Worm (Caenorhabditis elegans) whole organism, L2 larva: ENCODE results near the gene wsp-1.

Experiments used
- C34F6.9 ChIP-seq: fragments of 150-350 bp; optimal IDR thresholded peaks from 2 replicates; lab custom pipeline; 2014; ENCODE audit warnings: missing biosample characterization, missing genetic modification characterization
- F13H6.1 ChIP-seq: sonication (generic microtip); optimal IDR thresholded peaks from 2 replicates; lab custom pipeline; 2016; ENCODE audit warnings: missing genetic modification characterization, missing compliant biosample characterization
- Y55F3AM.14 ChIP-seq: fragments of 200-800 bp; sonication (Bioruptor generic); optimal IDR thresholded peaks from 2 replicates; lab custom pipeline; 2018; ENCODE audit warnings: mild to moderate bottlenecking, missing genetic modification characterization, missing compliant biosample characterization
- ZK546.5 ChIP-seq: sonication (generic microtip); optimal IDR thresholded peaks from 2 replicates; lab custom pipeline; 2017; ENCODE audit warnings: missing biosample characterization, missing genetic modification characterization
- aly-2 ChIP-seq: fragments of 150-350 bp; optimal IDR thresholded peaks from 2 replicates; lab custom pipeline; 2014; ENCODE audit warnings: missing biosample characterization, missing genetic modification characterization
- ama-1 ChIP-seq: fragments of 150-350 bp; optimal IDR thresholded peaks from 2 replicates; lab custom pipeline; 2018; ENCODE audit warnings: inconsistent platforms
- blmp-1 ChIP-seq: sonication (generic microtip); optimal IDR thresholded peaks from 2 replicates; lab custom pipeline; 2017; ENCODE audit warnings: missing genetic modification characterization, mild to moderate bottlenecking, missing compliant biosample characterization, antibody characterized with exemption, moderate library complexity; ENCODE audit not compliant: insufficient read depth
- ceh-16 ChIP-seq: fragments of 150-350 bp; optimal IDR thresholded peaks from 2 replicates; lab custom pipeline; 2014; ENCODE audit warnings: missing biosample characterization, missing genetic modification characterization
- crh-2 ChIP-seq: sonication (generic microtip); optimal IDR thresholded peaks from 2 replicates; lab custom pipeline; 2017; ENCODE audit warnings: missing biosample characterization, missing genetic modification characterization
- dmd-4 ChIP-seq: sonication (generic microtip); optimal IDR thresholded peaks from 2 replicates; lab custom pipeline; 2017; ENCODE audit warnings: missing biosample characterization, missing genetic modification characterization
- egl-27 ChIP-seq: sonication (generic microtip); optimal IDR thresholded peaks from 3 replicates; lab custom pipeline; 2017; ENCODE audit warnings: missing biosample characterization, missing genetic modification reagents, missing genetic modification characterization
- elt-1 ChIP-seq: fragments of 150-350 bp; optimal IDR thresholded peaks from 2 replicates; lab custom pipeline; 2014; ENCODE audit warnings: missing biosample characterization, missing genetic modification characterization
- elt-3 ChIP-seq: sonication (generic microtip); optimal IDR thresholded peaks from 2 replicates; lab custom pipeline; 2017; ENCODE audit warnings: missing biosample characterization, missing genetic modification characterization
- fos-1 ChIP-seq: fragments of 150-350 bp; optimal IDR thresholded peaks from 2 replicates; lab custom pipeline; 2014; ENCODE audit warnings: missing biosample characterization, missing genetic modification characterization
- lin-11 ChIP-seq: fragments of 150-350 bp; sonication (generic microtip); optimal IDR thresholded peaks from 2 replicates; lab custom pipeline; 2014; ENCODE audit warnings: missing biosample characterization, missing genetic modification characterization, inconsistent platforms, mixed read lengths
- lin-13 ChIP-seq: fragments of 150-350 bp; optimal IDR thresholded peaks from 2 replicates; lab custom pipeline; 2014; ENCODE audit warnings: missing biosample characterization, missing genetic modification reagents, missing genetic modification characterization
- lin-39 ChIP-seq: fragments of 150-350 bp; optimal IDR thresholded peaks from 2 replicates; lab custom pipeline; 2014; ENCODE audit warnings: missing biosample characterization, missing genetic modification reagents, missing genetic modification characterization
- mbf-1 ChIP-seq: sonication (generic microtip); optimal IDR thresholded peaks from 2 replicates; lab custom pipeline; 2017; ENCODE audit warnings: missing biosample characterization, missing genetic modification characterization
- nhr-10 ChIP-seq: sonication (generic microtip); optimal IDR thresholded peaks from 2 replicates; lab custom pipeline; 2017; ENCODE audit warnings: missing biosample characterization, missing genetic modification characterization
- nhr-129 ChIP-seq: fragments of 150-350 bp; optimal IDR thresholded peaks from 2 replicates; lab custom pipeline; 2014; ENCODE audit warnings: missing biosample characterization, missing genetic modification characterization
- nhr-21 ChIP-seq: fragments of 150-350 bp; optimal IDR thresholded peaks from 2 replicates; lab custom pipeline; 2014; ENCODE audit warnings: missing biosample characterization, missing genetic modification characterization
- nhr-23 ChIP-seq: fragments of 150-350 bp; optimal IDR thresholded peaks from 2 replicates; lab custom pipeline; 2014; ENCODE audit warnings: missing biosample characterization, missing genetic modification reagents, missing genetic modification characterization
- nhr-237 ChIP-seq: fragments of 150-350 bp; optimal IDR thresholded peaks from 2 replicates; lab custom pipeline; 2014; ENCODE audit warnings: missing biosample characterization, missing genetic modification characterization
- nhr-25 ChIP-seq: fragments of 150-350 bp; sonication (generic microtip); optimal IDR thresholded peaks from 3 replicates; lab custom pipeline; 2014; ENCODE audit warnings: missing biosample characterization, missing genetic modification characterization
- nhr-6 ChIP-seq: fragments of 150-350 bp; optimal IDR thresholded peaks from 2 replicates; lab custom pipeline; 2014; ENCODE audit warnings: missing biosample characterization, missing genetic modification characterization
- nhr-77 ChIP-seq: fragments of 150-350 bp; optimal IDR thresholded peaks from 2 replicates; lab custom pipeline; 2014; ENCODE audit warnings: missing biosample characterization, missing genetic modification characterization
- peb-1 ChIP-seq: fragments of 150-350 bp; optimal IDR thresholded peaks from 2 replicates; lab custom pipeline; 2014; ENCODE audit warnings: missing biosample characterization, missing genetic modification characterization
- sem-4 ChIP-seq: fragments of 150-350 bp; optimal IDR thresholded peaks from 2 replicates; lab custom pipeline; 2014; ENCODE audit warnings: missing biosample characterization, missing genetic modification reagents, missing genetic modification characterization
- skn-1 ChIP-seq: sonication (generic microtip); optimal IDR thresholded peaks from 2 replicates; lab custom pipeline; 2017; ENCODE audit warnings: missing biosample characterization, missing genetic modification characterization
- sma-3 ChIP-seq: sonication (generic microtip); optimal IDR thresholded peaks from 2 replicates; lab custom pipeline; 2016; ENCODE audit warnings: missing genetic modification reagents, missing genetic modification characterization, missing compliant biosample characterization
- sma-9 ChIP-seq, 2 experiments: fragments of 150-350 bp in 1 of 2; sonication (generic microtip) in 1 of 2; optimal IDR thresholded peaks; 2 replicates each; lab custom pipeline; 2014 to 2016; ENCODE audit warnings: missing genetic modification characterization in 2 of 2, mild to moderate bottlenecking in 1 of 2, missing biosample characterization in 1 of 2, missing compliant biosample characterization in 1 of 2, missing genetic modification reagents in 1 of 2, moderate library complexity in 1 of 2
- snpc-4 ChIP-seq: fragments of 150-350 bp; optimal IDR thresholded peaks from 2 replicates; lab custom pipeline; 2014; ENCODE audit warnings: missing biosample characterization, missing genetic modification characterization
- unc-62 ChIP-seq: fragments of 150-350 bp; optimal IDR thresholded peaks from 2 replicates; lab custom pipeline; 2014; ENCODE audit warnings: missing biosample characterization, missing genetic modification reagents, missing genetic modification characterization
- zag-1 ChIP-seq: fragments of 150-350 bp; optimal IDR thresholded peaks from 2 replicates; lab custom pipeline; 2014; ENCODE audit warnings: missing biosample characterization, missing genetic modification characterization
- ztf-1 ChIP-seq: fragments of 200-800 bp; sonication (Bioruptor generic); conservative IDR thresholded peaks from 2 replicates; pipeline ENCODE4 v1.3.6; 2022; ENCODE audit warnings: missing genetic modification characterization, missing compliant biosample characterization
- ztf-11 ChIP-seq: sonication (generic microtip); optimal IDR thresholded peaks from 2 replicates; lab custom pipeline; 2017; ENCODE audit warnings: missing biosample characterization, missing genetic modification characterization
- ztf-4 ChIP-seq: fragments of 150-350 bp; optimal IDR thresholded peaks from 2 replicates; lab custom pipeline; 2014; ENCODE audit warnings: missing biosample characterization, missing genetic modification characterization

The wsp-1 gene

ce11 chrIV:8171376-8171775, 27.4 kb downstream of the wsp-1 start:
- TF ChIP-seq nhr-25 (tag; lab: Kevin White, UChicago): peak; percentile 43
- TF ChIP-seq lin-13 (GFP tag; lab: Kevin White, UChicago): no peak
- TF ChIP-seq, all 48 proteins: peak for 1

DNA sequence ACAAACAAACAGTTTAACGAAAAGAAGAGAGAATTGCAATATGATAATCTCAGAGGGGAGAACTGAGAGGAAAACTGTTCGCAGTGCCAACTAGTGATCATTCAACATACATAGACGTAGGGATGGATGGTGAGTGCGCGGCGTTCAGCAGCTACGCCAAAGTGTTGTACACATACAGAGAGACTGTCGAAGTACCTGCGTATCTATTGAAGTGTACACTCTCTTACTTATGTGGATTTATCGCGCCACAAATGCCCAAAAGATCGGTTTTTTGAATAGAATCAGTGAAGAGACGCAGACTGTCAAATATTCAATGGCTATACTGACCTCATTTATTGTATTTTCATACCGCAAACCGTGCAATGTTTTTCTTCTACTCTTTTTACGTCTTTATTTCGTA, 28.5 kb downstream of the wsp-1 start:
- TF ChIP-seq blmp-1 (tag; lab: Kevin White, UChicago): peak; percentile 20
- no peak for TF ChIP-seq unc-62 (GFP tag; lab: Kevin White, UChicago)
- TF ChIP-seq ZK546.5 (tag; lab: Kevin White, UChicago): no peak
- TF ChIP-seq mbf-1 (tag; lab: Kevin White, UChicago): no peak
- peak; percentile 19 for TF ChIP-seq nhr-21 (tag; lab: Kevin White, UChicago)
- peak; percentile 51 for TF ChIP-seq F13H6.1 (tag; lab: Kevin White, UChicago)
- no peak for TF ChIP-seq lin-39 (tag; lab: Kevin White, UChicago)
- peak; percentile 11 for TF ChIP-seq sem-4 (tag; lab: Kevin White, UChicago)
- TF ChIP-seq fos-1: peak; percentile 31
- TF ChIP-seq ztf-11: no peak
- peak; percentile 19 for TF ChIP-seq sma-9 (GFP tag; optimal IDR thresholded peaks at IDR 0.05; lab: Kevin White, UChicago)
- TF ChIP-seq sma-9 (tag; optimal IDR thresholded peaks at IDR 0.05; lab: Kevin White, UChicago): no peak
- no peak for TF ChIP-seq elt-1 (tag; lab: Kevin White, UChicago)
- no peak for TF ChIP-seq peb-1 (tag; lab: Kevin White, UChicago)
- TF ChIP-seq ztf-1 (GFP tag; lab: Robert Waterston, UW): no peak
- no peak for TF ChIP-seq nhr-23 (tag; lab: Kevin White, UChicago)
- no peak for TF ChIP-seq ceh-16 (tag; lab: Kevin White, UChicago)
- no peak for TF ChIP-seq Y55F3AM.14 (GFP tag; lab: Kevin White, UChicago)
- peak; percentile 17 for TF ChIP-seq sma-3 (GFP tag; lab: Kevin White, UChicago)
- TF ChIP-seq skn-1 (tag; lab: Kevin White, UChicago): no peak
- TF ChIP-seq aly-2 (tag; lab: Kevin White, UChicago): no peak
- no peak for TF ChIP-seq nhr-129 (tag; lab: Kevin White, UChicago)
- TF ChIP-seq crh-2 (tag; lab: Kevin White, UChicago): no peak
- TF ChIP-seq egl-27 (tag; lab: Kevin White, UChicago): peak; percentile 33
- TF ChIP-seq nhr-77 (tag; lab: Kevin White, UChicago): no peak

ce11 chrIV:8169674-8170073, 29.1 kb downstream of the wsp-1 start, which contains the start of gene C07G1.15:
Gene C07G1.15, plus strand, starts transcription at chrIV:8169974.
- TF ChIP-seq ztf-4 (tag; lab: Kevin White, UChicago) (no peak), nhr-23 (tag; lab: Kevin White, UChicago) (no peak), nhr-10 (no peak), ztf-11 (no peak), nhr-237 (tag; lab: Kevin White, UChicago) (no peak), nhr-25 (tag; lab: Kevin White, UChicago) (no peak), unc-62 (GFP tag; lab: Kevin White, UChicago) (no peak), lin-11 (tag; lab: Kevin White, UChicago) (no peak), snpc-4 (tag; lab: Kevin White, UChicago) (no peak), elt-1 (tag; lab: Kevin White, UChicago) (no peak), dmd-4 (no peak), fos-1 (no peak), ZK546.5 (tag; lab: Kevin White, UChicago) (no peak), peb-1 (tag; lab: Kevin White, UChicago) (no peak), zag-1 (tag; lab: Kevin White, UChicago) (no peak), ama-1 (lab: Kevin White, UChicago) (no peak), mbf-1 (tag; lab: Kevin White, UChicago) (no peak)

DNA sequence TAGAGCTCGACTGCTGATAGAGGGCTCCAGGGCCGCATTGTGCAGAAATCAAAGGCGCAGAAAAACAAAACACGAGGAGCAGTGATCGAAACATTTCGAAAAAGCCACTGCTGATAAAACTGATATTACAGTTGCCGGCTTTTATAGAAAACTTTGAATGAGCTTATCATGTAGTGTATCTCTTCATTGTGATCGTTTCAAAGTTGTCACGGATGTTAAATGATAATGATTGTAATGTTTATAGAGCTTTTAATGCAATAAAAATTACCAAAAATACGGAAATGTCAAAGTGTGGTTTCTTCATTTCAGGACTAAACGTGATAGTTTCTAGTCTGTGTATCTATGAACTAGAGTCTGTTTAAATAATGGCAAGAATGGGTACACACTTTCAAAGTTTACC, 30.1 kb downstream of the wsp-1 start, which contains the start of gene clec-52:
Gene clec-52, minus strand, starts transcription at position 101 of the 400 bp plus-strand sequence.
- TF ChIP-seq elt-3 (no peak), unc-62 (GFP tag; lab: Kevin White, UChicago) (no peak), C34F6.9 (tag; lab: Kevin White, UChicago) (no peak), sma-3 (GFP tag; lab: Kevin White, UChicago) (no peak), aly-2 (tag; lab: Kevin White, UChicago) (no peak), nhr-10 (no peak), snpc-4 (tag; lab: Kevin White, UChicago) (no peak), ztf-11 (no peak), nhr-6 (no peak), lin-39 (tag; lab: Kevin White, UChicago) (no peak), nhr-25 (tag; lab: Kevin White, UChicago) (no peak), crh-2 (tag; lab: Kevin White, UChicago) (no peak), nhr-129 (tag; lab: Kevin White, UChicago) (no peak), blmp-1 (tag; lab: Kevin White, UChicago) (no peak), lin-13 (GFP tag; lab: Kevin White, UChicago) (no peak), nhr-21 (tag; lab: Kevin White, UChicago) (no peak)
